Fruit fly (Drosophila melanogaster): ENCODE measurements around the gene CG34043.

The CG34043 gene

DNA sequence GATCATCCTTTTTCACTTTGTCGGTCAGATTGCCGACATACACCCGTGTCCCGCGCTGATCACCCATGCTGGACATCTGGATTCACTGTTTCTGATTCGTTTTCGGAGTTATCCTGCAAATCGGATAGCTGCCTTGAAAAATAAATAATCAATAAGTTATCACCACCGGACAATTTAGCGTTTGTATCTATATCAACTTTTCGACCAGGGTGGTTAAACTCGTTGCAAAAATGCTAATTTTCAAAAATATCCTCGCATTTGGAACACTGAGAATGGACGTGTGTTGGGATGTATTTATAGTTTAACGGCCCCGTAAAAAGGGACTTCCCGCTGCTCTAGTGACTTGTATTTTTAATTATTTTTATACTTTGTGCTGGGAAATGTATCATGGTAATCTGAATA is 17.3 kb downstream of the CG34043 start, which contains the start of gene Rsf1:
Gene Rsf1, minus strand, starts transcription at position 212 of the 402 bp plus-strand sequence.
- TF ChIP-seq dl (GFP tag; optimal IDR thresholded peaks at IDR 0.05; ENCODE audit: insufficient read depth in 1 of 2, partially characterized antibody in 2 of 2), result peak in 1 of 2 experiments; percentile 22
- no peak for TF ChIP-seq Myc (optimal IDR thresholded peaks at IDR 0.05)
- TF ChIP-seq h (GFP tag; optimal IDR thresholded peaks at IDR 0.05), result no peak
- TF ChIP-seq N (GFP tag; optimal IDR thresholded peaks at IDR 0.05), result no peak
- TF ChIP-seq Mio (GFP tag; optimal IDR thresholded peaks at IDR 0.05), result no peak
- no peak for TF ChIP-seq woc (GFP tag; optimal IDR thresholded peaks at IDR 0.05)
- no peak for TF ChIP-seq psq (GFP tag; optimal IDR thresholded peaks at IDR 0.05)
- no peak for TF ChIP-seq Rel (GFP tag; optimal IDR thresholded peaks at IDR 0.05)
- TF ChIP-seq Rel (tag; optimal IDR thresholded peaks at IDR 0.05), result peak; percentile 83
- no peak for TF ChIP-seq sage (GFP tag; optimal IDR thresholded peaks at IDR 0.05)
- no peak for TF ChIP-seq foxo (GFP tag; optimal IDR thresholded peaks at IDR 0.05)
- no peak for TF ChIP-seq CG32264 (GFP tag; optimal IDR thresholded peaks at IDR 0.05)
- no peak for TF ChIP-seq HLH106 (tag; optimal IDR thresholded peaks at IDR 0.05)
- no peak for TF ChIP-seq dmrt93B (GFP tag; optimal IDR thresholded peaks at IDR 0.05)
- TF ChIP-seq rgr (GFP tag; optimal IDR thresholded peaks at IDR 0.05), result no peak
- TF ChIP-seq jim (GFP tag; optimal IDR thresholded peaks at IDR 0.05), result no peak
- TF ChIP-seq Abd-B (GFP tag; optimal IDR thresholded peaks at IDR 0.05), result no peak
- no peak for TF ChIP-seq dsf (GFP tag; optimal IDR thresholded peaks at IDR 0.05; ENCODE audit: borderline replicate concordance)

DNA sequence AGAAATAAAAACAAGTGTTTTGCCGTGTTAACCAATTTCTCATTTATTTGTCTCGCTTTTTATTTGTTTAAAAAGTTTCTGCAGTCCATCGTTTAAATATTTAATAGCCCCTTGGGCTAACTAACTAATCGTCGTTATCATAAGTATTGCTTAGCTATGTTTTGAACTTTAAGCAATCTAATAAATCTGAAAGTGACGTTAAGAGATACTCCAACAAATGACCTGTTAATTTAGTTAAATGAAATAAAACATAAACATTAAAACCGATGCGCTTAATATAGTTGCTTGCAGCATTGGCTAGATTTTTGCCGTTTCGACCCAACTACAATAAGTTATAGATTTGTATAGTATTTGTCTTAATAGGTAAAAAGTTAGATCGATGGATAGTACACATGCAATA is 18.9 kb downstream of the CG34043 start:
- TF ChIP-seq Hnf4 (GFP tag; optimal IDR thresholded peaks at IDR 0.05) (no peak), ey (GFP tag; optimal IDR thresholded peaks at IDR 0.05) (no peak), dsf (GFP tag; optimal IDR thresholded peaks at IDR 0.05; ENCODE audit: borderline replicate concordance) (no peak), fru (GFP tag; optimal IDR thresholded peaks at IDR 0.05) (no peak), tai (GFP tag; optimal IDR thresholded peaks at IDR 0.05) (no peak), CrebA (GFP tag; optimal IDR thresholded peaks at IDR 0.05; ENCODE audit: borderline replicate concordance) (no peak), rgr (GFP tag; optimal IDR thresholded peaks at IDR 0.05) (no peak), h (GFP tag; optimal IDR thresholded peaks at IDR 0.05) (no peak), jim (GFP tag; optimal IDR thresholded peaks at IDR 0.05) (no peak), Dfd (GFP tag; optimal IDR thresholded peaks at IDR 0.05) (no peak), CG32264 (GFP tag; optimal IDR thresholded peaks at IDR 0.05) (no peak), pan (optimal IDR thresholded peaks at IDR 0.05) (no peak), sage (GFP tag; optimal IDR thresholded peaks at IDR 0.05) (no peak), sv (GFP tag; optimal IDR thresholded peaks at IDR 0.05) (no peak), CG9705 (GFP tag; optimal IDR thresholded peaks at IDR 0.05) (no peak), HLH106 (tag; optimal IDR thresholded peaks at IDR 0.05) (no peak), Vsx2 (GFP tag; optimal IDR thresholded peaks at IDR 0.05; ENCODE audit: partially characterized antibody) (no peak), foxo (GFP tag; optimal IDR thresholded peaks at IDR 0.05) (no peak), dl (GFP tag; optimal IDR thresholded peaks at IDR 0.05; ENCODE audit: insufficient read depth in 1 of 2, partially characterized antibody in 2 of 2) (no peak), Hr78 (GFP tag; optimal IDR thresholded peaks at IDR 0.05) (no peak)

DNA sequence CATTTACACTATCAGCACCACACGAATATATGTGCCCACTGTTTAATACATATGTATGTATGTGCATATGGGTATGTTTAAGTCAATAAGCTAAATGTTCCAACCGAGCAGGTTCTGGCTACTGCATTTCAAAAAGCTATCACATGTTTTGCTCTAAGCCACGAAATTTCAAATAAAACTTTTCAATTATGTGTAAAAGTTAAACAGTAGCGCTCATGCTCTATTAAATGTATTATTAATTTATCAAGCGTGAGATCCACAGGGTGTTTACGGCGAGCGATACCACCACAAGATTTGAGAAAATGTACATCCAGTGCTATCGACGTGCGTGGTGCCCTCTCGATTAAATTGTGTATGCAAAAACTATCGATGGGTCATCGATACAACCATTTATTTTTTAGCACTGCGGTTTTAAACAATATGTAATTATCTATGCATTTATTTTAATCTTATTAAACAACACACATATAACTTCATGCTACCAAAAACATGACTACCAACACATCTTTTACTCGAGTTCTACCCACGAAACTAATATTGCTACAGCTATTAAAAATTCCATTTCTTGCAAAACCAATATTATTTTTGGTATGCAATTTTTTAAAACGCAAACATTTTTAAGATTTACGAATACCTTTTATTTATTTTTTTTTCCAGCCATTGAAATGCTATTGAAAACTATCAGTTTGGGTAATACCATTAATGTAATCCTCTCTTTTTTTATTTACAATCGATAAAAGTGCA is 19.8 kb downstream of the CG34043 start, which contains the start of gene Pten:
Gene Pten, minus strand, starts transcription at position 300 of the 744 bp plus-strand sequence.
- TF ChIP-seq Abd-B (GFP tag; optimal IDR thresholded peaks at IDR 0.05), result no peak
- TF ChIP-seq CG9705 (GFP tag; optimal IDR thresholded peaks at IDR 0.05), result peak; percentile 24
- no peak for TF ChIP-seq tai (GFP tag; optimal IDR thresholded peaks at IDR 0.05)
- peak; percentile 99 for TF ChIP-seq Dif (GFP tag; optimal IDR thresholded peaks at IDR 0.05; ENCODE audit: partially characterized antibody)
- TF ChIP-seq OdsH (GFP tag; optimal IDR thresholded peaks at IDR 0.05), result no peak
- no peak for TF ChIP-seq Rel (GFP tag; optimal IDR thresholded peaks at IDR 0.05)
- no peak for TF ChIP-seq Rel (tag; optimal IDR thresholded peaks at IDR 0.05)
- no peak for TF ChIP-seq Hr78 (GFP tag; optimal IDR thresholded peaks at IDR 0.05)
- no peak for TF ChIP-seq jim (GFP tag; optimal IDR thresholded peaks at IDR 0.05)
- TF ChIP-seq Jra (GFP tag; optimal IDR thresholded peaks at IDR 0.05), result peak; percentile 41
- peak; percentile 53 for TF ChIP-seq woc (GFP tag; optimal IDR thresholded peaks at IDR 0.05)
- peak; percentile 65 for TF ChIP-seq Hr83 (GFP tag; optimal IDR thresholded peaks at IDR 0.05; ENCODE audit: poor library complexity, severe bottlenecking)
- no peak for TF ChIP-seq N (GFP tag; optimal IDR thresholded peaks at IDR 0.05)
- no peak for TF ChIP-seq usp (GFP tag; optimal IDR thresholded peaks at IDR 0.05)
- no peak for TF ChIP-seq fru (GFP tag; optimal IDR thresholded peaks at IDR 0.05)
- TF ChIP-seq br (GFP tag; optimal IDR thresholded peaks at IDR 0.05), result no peak
- TF ChIP-seq brk (GFP tag; optimal IDR thresholded peaks at IDR 0.05), result peak; percentile 16
- no peak for TF ChIP-seq CrebA (GFP tag; optimal IDR thresholded peaks at IDR 0.05; ENCODE audit: borderline replicate concordance)
- peak; percentile 30 for TF ChIP-seq ey (GFP tag; optimal IDR thresholded peaks at IDR 0.05)
- no peak for TF ChIP-seq Dfd (GFP tag; optimal IDR thresholded peaks at IDR 0.05)
- no peak for TF ChIP-seq h (GFP tag; optimal IDR thresholded peaks at IDR 0.05)
- no peak for TF ChIP-seq Myc (optimal IDR thresholded peaks at IDR 0.05)
- peak; percentile 2 for TF ChIP-seq dsf (GFP tag; optimal IDR thresholded peaks at IDR 0.05; ENCODE audit: borderline replicate concordance)
- no peak for TF ChIP-seq pan (optimal IDR thresholded peaks at IDR 0.05)
- no peak for TF ChIP-seq lola (GFP tag; optimal IDR thresholded peaks at IDR 0.05)
- no peak for TF ChIP-seq foxo (GFP tag; optimal IDR thresholded peaks at IDR 0.05)
- peak; percentile 36 for TF ChIP-seq psq (GFP tag; optimal IDR thresholded peaks at IDR 0.05)
- no peak for TF ChIP-seq HLH106 (tag; optimal IDR thresholded peaks at IDR 0.05)
- TF ChIP-seq Mio (GFP tag; optimal IDR thresholded peaks at IDR 0.05), result no peak
- TF ChIP-seq sage (GFP tag; optimal IDR thresholded peaks at IDR 0.05), result no peak
- no peak for TF ChIP-seq Sp1 (GFP tag; optimal IDR thresholded peaks at IDR 0.05)
- no peak for TF ChIP-seq CG32264 (GFP tag; optimal IDR thresholded peaks at IDR 0.05)
- TF ChIP-seq dl (GFP tag; optimal IDR thresholded peaks at IDR 0.05; ENCODE audit: insufficient read depth in 1 of 2, partially characterized antibody in 2 of 2), result peak; percentile 59 to 88
- no peak for TF ChIP-seq dmrt93B (GFP tag; optimal IDR thresholded peaks at IDR 0.05)
- TF ChIP-seq sv (GFP tag; optimal IDR thresholded peaks at IDR 0.05), result peak; percentile 59
- TF ChIP-seq Vsx2 (GFP tag; optimal IDR thresholded peaks at IDR 0.05; ENCODE audit: partially characterized antibody), result peak; percentile 99
- TF ChIP-seq Hnf4 (GFP tag; optimal IDR thresholded peaks at IDR 0.05), result no peak
- TF ChIP-seq GATAd (GFP tag; optimal IDR thresholded peaks at IDR 0.05), result no peak
- no peak for TF ChIP-seq rgr (GFP tag; optimal IDR thresholded peaks at IDR 0.05)
